Fruit fly (Drosophila melanogaster): ENCODE measurements around the gene out.

Gene out

dm6 chrX:19306531-19306930 is 15.4 kb downstream of the out start (continued):
- peak; percentile 32 for TF ChIP-seq caup (GFP tag; optimal IDR thresholded peaks at IDR 0.05; ENCODE audit: severe bottlenecking)
- no peak for TF ChIP-seq pb (GFP tag; optimal IDR thresholded peaks at IDR 0.05)
- no peak for TF ChIP-seq phol (tag; optimal IDR thresholded peaks at IDR 0.05)
- peak; percentile 54 for TF ChIP-seq lab (GFP tag; optimal IDR thresholded peaks at IDR 0.05)

- TF ChIP-seq Deaf1 (tag; optimal IDR thresholded peaks at IDR 0.05) (peak; percentile 64), sug (tag; optimal IDR thresholded peaks at IDR 0.05) (peak; percentile 40), CG4404 (GFP tag; IDR thresholded peaks at IDR 0.05) (no peak), Ets65A (GFP tag) (peak; percentile 62)
Observed at dm6 chrX:19305172-19305571, 16.7 kb downstream of the out start.

dm6 chrX:19299367-19299766 is 22.5 kb downstream of the out start:
- TF ChIP-seq CG9437 (GFP tag; optimal IDR thresholded peaks at IDR 0.05) (no peak), Sry-β (GFP tag; optimal IDR thresholded peaks at IDR 0.05) (peak; percentile 73), B-H1 (GFP tag; IDR thresholded peaks at IDR 0.05) (no peak), Dek (tag; optimal IDR thresholded peaks at IDR 0.05) (no peak), pros (GFP tag; optimal IDR thresholded peaks at IDR 0.05) (no peak), Ssrp (tag; optimal IDR thresholded peaks at IDR 0.05) (no peak), dmrt99B (tag; optimal IDR thresholded peaks at IDR 0.05) (no peak), CG9797 (GFP tag; optimal IDR thresholded peaks at IDR 0.05) (no peak), scrt (GFP tag; optimal IDR thresholded peaks at IDR 0.05) (peak; percentile 69), Ravus (GFP tag; IDR thresholded peaks at IDR 0.05) (no peak), en (GFP tag; optimal IDR thresholded peaks at IDR 0.05) (no peak)

dm6 chrX:19298785-19299114 is 23.2 kb downstream of the out start:
- peak; percentile 40 for TF ChIP-seq sisA (GFP tag; IDR thresholded peaks at IDR 0.05)
- no peak for TF ChIP-seq ac (GFP tag; optimal IDR thresholded peaks at IDR 0.05)
- no peak for TF ChIP-seq Nf-YB (GFP tag; optimal IDR thresholded peaks at IDR 0.05)
- TF ChIP-seq Meics (GFP tag; optimal IDR thresholded peaks at IDR 0.05): no peak
- no peak for TF ChIP-seq da (GFP tag; optimal IDR thresholded peaks at IDR 0.05)
- TF ChIP-seq sens-2 (GFP tag; IDR thresholded peaks at IDR 0.05): peak; percentile 24; the same call in 1 of the 2 replicates
- no peak for TF ChIP-seq Opbp (GFP tag; IDR thresholded peaks at IDR 0.05; ENCODE audit: partially characterized antibody)
- peak; percentile 52 for TF ChIP-seq Max (GFP tag; optimal IDR thresholded peaks at IDR 0.05)
- TF ChIP-seq ttk (GFP tag; IDR thresholded peaks at IDR 0.05): no peak
- TF ChIP-seq CG14965 (GFP tag; optimal IDR thresholded peaks at IDR 0.05; ENCODE audit: borderline replicate concordance): no peak
- no peak for TF ChIP-seq CG6175 (GFP tag; IDR thresholded peaks at IDR 0.05)
- TF ChIP-seq crp (GFP tag; optimal IDR thresholded peaks at IDR 0.05): no peak
- no peak for TF ChIP-seq Jarid2 (GFP tag; optimal IDR thresholded peaks at IDR 0.05)
- peak; percentile 24 for TF ChIP-seq az2 (GFP tag; optimal IDR thresholded peaks at IDR 0.05)
- TF ChIP-seq Side (GFP tag; optimal IDR thresholded peaks at IDR 0.05): no peak
- peak; percentile 7 for TF ChIP-seq CG12744 (GFP tag; optimal IDR thresholded peaks at IDR 0.05)
- TF ChIP-seq CG7839 (tag; optimal IDR thresholded peaks at IDR 0.05): peak; percentile 52
- peak; percentile 65; the same call in 1 of the 2 replicates for TF ChIP-seq H2.0 (GFP tag; IDR thresholded peaks at IDR 0.05)
- TF ChIP-seq CG10543 (GFP tag; optimal IDR thresholded peaks at IDR 0.05): no peak
- no peak for TF ChIP-seq CG11723 (GFP tag; optimal IDR thresholded peaks at IDR 0.05)
- TF ChIP-seq CG9817 (tag; optimal IDR thresholded peaks at IDR 0.05): no peak
- TF ChIP-seq tx (GFP tag; optimal IDR thresholded peaks at IDR 0.05): no peak
- TF ChIP-seq schlank (tag; optimal IDR thresholded peaks at IDR 0.05): no peak
- TF ChIP-seq CG43689 (GFP tag; IDR thresholded peaks at IDR 0.05): no peak
- no peak for TF ChIP-seq CG1792 (GFP tag; optimal IDR thresholded peaks at IDR 0.05)
- TF ChIP-seq NK7.1 (GFP tag; optimal IDR thresholded peaks at IDR 0.05): no peak
- peak; percentile 38 to 53 for TF ChIP-seq Pdp1 (GFP tag; optimal IDR thresholded peaks at IDR 0.05)
- TF ChIP-seq Xrp1 (GFP tag; IDR thresholded peaks at IDR 0.05): peak; percentile 74

Measured in whole organism, embryonic.